Worm (Caenorhabditis elegans) whole organism, L1 larva: ENCODE measurements around the gene miz-1.

ENCODE experiments used
- C34B4.2 ChIP-seq: sonication (generic microtip); optimal IDR thresholded peaks from 2 replicates; lab custom pipeline; 2017; ENCODE audit warnings: mild to moderate bottlenecking, missing genetic modification characterization, missing compliant biosample characterization
- F16B12.6 ChIP-seq: fragments of 150-350 bp; optimal IDR thresholded peaks from 2 replicates; lab custom pipeline; 2014; ENCODE audit warnings: missing biosample characterization, missing genetic modification characterization
- alr-1 ChIP-seq: fragments of 200-800 bp; sonication (Bioruptor generic); optimal IDR thresholded peaks from 2 replicates; lab custom pipeline; 2018; ENCODE audit warnings: borderline replicate concordance, mild to moderate bottlenecking, missing genetic modification characterization, missing compliant biosample characterization
- ama-1 ChIP-seq: fragments of 150-350 bp; optimal IDR thresholded peaks from 2 replicates; lab custom pipeline; 2014
- blmp-1 ChIP-seq: fragments of 150-350 bp; optimal IDR thresholded peaks from 2 replicates; lab custom pipeline; 2014; ENCODE audit warnings: missing biosample characterization, missing genetic modification characterization
- ceh-8 ChIP-seq: fragments of 200-800 bp; sonication (Bioruptor generic); optimal IDR thresholded peaks from 2 replicates; lab custom pipeline; 2018; ENCODE audit warnings: mild to moderate bottlenecking, missing genetic modification characterization, moderate library complexity, missing compliant biosample characterization
- ceh-88 ChIP-seq: fragments of 200-800 bp; sonication (Bioruptor generic); IDR thresholded peaks from 2 replicates; pipeline ENCODE4 v1.3.6; 2022; ENCODE audit warnings: missing genetic modification characterization, missing compliant biosample characterization
- ceh-90 ChIP-seq: sonication (generic microtip); optimal IDR thresholded peaks from 2 replicates; lab custom pipeline; 2016; ENCODE audit warnings: missing genetic modification characterization, missing compliant biosample characterization
- efl-1 ChIP-seq, 4 experiments: fragments of 150-350 bp; optimal IDR thresholded peaks in 3 of 4; peaks in 1 of 4; 1 replicate in 1 of 4; 2 replicates in 3 of 4; lab custom pipeline; 2014; ENCODE audit warnings: missing biosample characterization in 2 of 4, missing genetic modification characterization in 2 of 4, missing genetic modification reagents in 2 of 4
- egl-13 ChIP-seq: sonication (generic microtip); optimal IDR thresholded peaks from 2 replicates; lab custom pipeline; 2016; ENCODE audit warnings: missing genotype, missing genetic modification reagents, missing genetic modification characterization, missing compliant biosample characterization
- elt-2 ChIP-seq: sonication (generic microtip); optimal IDR thresholded peaks from 2 replicates; lab custom pipeline; 2016; ENCODE audit warnings: missing genetic modification characterization, mild to moderate bottlenecking, inconsistent platforms, missing compliant biosample characterization, missing genetic modification reagents
- elt-3 ChIP-seq, 6 experiments: fragments of 150-350 bp in 1 of 6; sonication (generic microtip); optimal IDR thresholded peaks; 2 replicates each; lab custom pipeline; 2017 to 2018; ENCODE audit warnings: missing biosample characterization in 6 of 6, missing genetic modification characterization in 6 of 6, inconsistent platforms in 1 of 6
- fkh-8 ChIP-seq: sonication (generic microtip); optimal IDR thresholded peaks from 2 replicates; lab custom pipeline; 2016; ENCODE audit warnings: mild to moderate bottlenecking, missing genetic modification characterization, missing compliant biosample characterization
- fos-1 ChIP-seq: fragments of 150-350 bp; optimal IDR thresholded peaks from 2 replicates; lab custom pipeline; 2014; ENCODE audit warnings: missing biosample characterization, missing genetic modification characterization
- hpl-2 ChIP-seq: fragments of 150-350 bp; optimal IDR thresholded peaks from 2 replicates; lab custom pipeline; 2014; ENCODE audit warnings: missing biosample characterization, missing genetic modification reagents, missing genetic modification characterization
- irx-1 ChIP-seq: sonication (generic microtip); optimal IDR thresholded peaks from 2 replicates; lab custom pipeline; 2016; ENCODE audit warnings: missing genetic modification characterization, missing compliant biosample characterization
- isw-1 ChIP-seq: fragments of 200-800 bp; sonication (Bioruptor generic); IDR thresholded peaks from 2 replicates; pipeline ENCODE4 v1.3.6; 2022; ENCODE audit warnings: missing genetic modification characterization, missing compliant biosample characterization
- jun-1 ChIP-seq: fragments of 150-350 bp; optimal IDR thresholded peaks from 2 replicates; lab custom pipeline; 2014; ENCODE audit warnings: missing biosample characterization, missing genetic modification reagents, missing genetic modification characterization
- lin-13 ChIP-seq: fragments of 150-350 bp; optimal IDR thresholded peaks from 2 replicates; lab custom pipeline; 2014; ENCODE audit warnings: missing biosample characterization, missing genetic modification reagents, missing genetic modification characterization
- lin-14 ChIP-seq: fragments of 200-800 bp; sonication (Bioruptor generic); optimal IDR thresholded peaks from 2 replicates; lab custom pipeline; 2018; ENCODE audit warnings: mild to moderate bottlenecking, missing genetic modification characterization, moderate library complexity, missing compliant biosample characterization
- lin-39 ChIP-seq: fragments of 150-350 bp; optimal IDR thresholded peaks from 2 replicates; lab custom pipeline; 2014; ENCODE audit warnings: missing biosample characterization, missing genetic modification reagents, missing genetic modification characterization
- lir-3 ChIP-seq: sonication (generic microtip); optimal IDR thresholded peaks from 2 replicates; lab custom pipeline; 2016; ENCODE audit warnings: mild to moderate bottlenecking, missing genetic modification characterization, moderate library complexity, missing compliant biosample characterization; ENCODE audit not compliant: poor library complexity
- lsy-2 ChIP-seq, 2 experiments: fragments of 150-350 bp; optimal IDR thresholded peaks; 2 replicates each; lab custom pipeline; 2014; ENCODE audit warnings: missing biosample characterization in 2 of 2, missing genetic modification characterization in 2 of 2
- mdl-1 ChIP-seq, 2 experiments: fragments of 150-350 bp; optimal IDR thresholded peaks; 2 replicates each; lab custom pipeline; 2014 to 2017; ENCODE audit warnings: missing biosample characterization in 2 of 2, missing genetic modification characterization in 2 of 2, inconsistent platforms in 1 of 2
- mep-1 ChIP-seq: fragments of 150-350 bp; optimal IDR thresholded peaks from 2 replicates; lab custom pipeline; 2014; ENCODE audit warnings: missing biosample characterization, missing genetic modification characterization
- nhr-11 ChIP-seq: fragments of 150-350 bp; optimal IDR thresholded peaks from 2 replicates; lab custom pipeline; 2014; ENCODE audit warnings: missing biosample characterization, missing genetic modification characterization
- nhr-19 ChIP-seq: fragments of 200-800 bp; sonication (Bioruptor generic); conservative IDR thresholded peaks from 2 replicates; pipeline ENCODE4 v1.3.6; 2022; ENCODE audit warnings: missing genetic modification characterization, missing compliant biosample characterization
- nhr-20 ChIP-seq: sonication (generic microtip); optimal IDR thresholded peaks from 2 replicates; lab custom pipeline; 2016; ENCODE audit warnings: mild to moderate bottlenecking, missing genetic modification characterization, missing compliant biosample characterization
- nhr-237 ChIP-seq: fragments of 150-350 bp; optimal IDR thresholded peaks from 2 replicates; lab custom pipeline; 2014; ENCODE audit warnings: missing biosample characterization, missing genetic modification characterization
- nhr-71 ChIP-seq: sonication (generic microtip); optimal IDR thresholded peaks from 2 replicates; lab custom pipeline; 2016; ENCODE audit warnings: mild to moderate bottlenecking, missing genetic modification characterization, moderate library complexity, missing compliant biosample characterization
- nhr-76 ChIP-seq: sonication (generic microtip); optimal IDR thresholded peaks from 2 replicates; lab custom pipeline; 2017; ENCODE audit warnings: missing biosample characterization, missing genetic modification characterization
- nhr-84 ChIP-seq: sonication (generic microtip); optimal IDR thresholded peaks from 2 replicates; lab custom pipeline; 2017; ENCODE audit warnings: missing biosample characterization, missing genetic modification characterization
- nhr-85 ChIP-seq: sonication (generic microtip); peaks from one replicate; lab custom pipeline; 2016; ENCODE audit warnings: missing genetic modification characterization, inconsistent platforms, missing compliant biosample characterization
- nhr-90 ChIP-seq: sonication (generic microtip); optimal IDR thresholded peaks from 2 replicates; lab custom pipeline; 2016; ENCODE audit warnings: mild to moderate bottlenecking, missing genetic modification characterization, missing compliant biosample characterization; ENCODE audit not compliant: poor library complexity
- pax-3 ChIP-seq: fragments of 200-800 bp; sonication (Bioruptor generic); optimal IDR thresholded peaks from 2 replicates; lab custom pipeline; 2018; ENCODE audit warnings: mild to moderate bottlenecking, missing genetic modification characterization, moderate library complexity, missing compliant biosample characterization
- pqm-1 ChIP-seq: sonication (generic microtip); optimal IDR thresholded peaks from 3 replicates; lab custom pipeline; 2017; ENCODE audit warnings: missing biosample characterization, missing genetic modification characterization
- snu-23 ChIP-seq: sonication (generic microtip); optimal IDR thresholded peaks from 2 replicates; lab custom pipeline; 2016; ENCODE audit warnings: missing genetic modification characterization, missing compliant biosample characterization
- tbx-2 ChIP-seq: sonication (generic microtip); optimal IDR thresholded peaks from 2 replicates; lab custom pipeline; 2016; ENCODE audit warnings: missing genetic modification characterization, missing compliant biosample characterization
- tlp-1 ChIP-seq: fragments of 150-350 bp; optimal IDR thresholded peaks from 2 replicates; lab custom pipeline; 2014; ENCODE audit warnings: missing biosample characterization, missing genetic modification characterization
- unc-130 ChIP-seq: fragments of 150-350 bp; optimal IDR thresholded peaks from 2 replicates; lab custom pipeline; 2017; ENCODE audit warnings: missing biosample characterization, missing genetic modification characterization, inconsistent platforms
- unc-30 ChIP-seq: sonication (generic microtip); optimal IDR thresholded peaks from 2 replicates; lab custom pipeline; 2017; ENCODE audit warnings: missing biosample characterization, missing genetic modification characterization
- unc-98 ChIP-seq: fragments of 200-800 bp; sonication (Bioruptor generic); IDR thresholded peaks from 2 replicates; pipeline ENCODE4 v1.3.6; 2022; ENCODE audit warnings: missing genetic modification characterization, missing compliant biosample characterization
- vab-15 ChIP-seq: sonication (generic microtip); optimal IDR thresholded peaks from 2 replicates; lab custom pipeline; 2017; ENCODE audit warnings: missing genotype, mild to moderate bottlenecking, missing genetic modification characterization, missing compliant biosample characterization
- zip-4 ChIP-seq: fragments of 200-800 bp; sonication (Bioruptor generic); optimal IDR thresholded peaks from 2 replicates; lab custom pipeline; 2018; ENCODE audit warnings: mild to moderate bottlenecking, missing genetic modification characterization, moderate library complexity, missing compliant biosample characterization
- ztf-4 ChIP-seq: fragments of 150-350 bp; optimal IDR thresholded peaks from 2 replicates; lab custom pipeline; 2014; ENCODE audit warnings: missing biosample characterization, missing genetic modification characterization

Gene miz-1

ce11 chrIV:10854042-10854441 is 41.8 kb downstream of the miz-1 start:
- TF ChIP-seq irx-1, result no peak
- no peak for TF ChIP-seq efl-1 (optimal IDR thresholded peaks at IDR 0.05; lab: Kevin White, UChicago)
- peak in 1 of 2 experiments; percentile 69 for TF ChIP-seq efl-1 (GFP tag; optimal IDR thresholded peaks at IDR 0.05 in 1 of 2; lab: Kevin White, UChicago)

ce11 chrIV:10855049-10855448 is 42.9 kb downstream of the miz-1 start, which contains the start of gene T11G6.3:
T11G6.3 (minus strand) TSS chrIV:10855237.
- TF ChIP-seq elt-3 (tag; optimal IDR thresholded peaks at IDR 0.05; lab: Kevin White, UChicago) (peak in 2 of 6 experiments; percentile 2 to 19), nhr-11 (no peak), blmp-1 (tag; lab: Kevin White, UChicago) (peak; percentile 34), nhr-85 (tag; lab: Kevin White, UChicago) (peak; percentile 66), ceh-88 (GFP tag; lab: Robert Waterston, UW) (no peak), nhr-84 (tag; lab: Kevin White, UChicago) (no peak), efl-1 (optimal IDR thresholded peaks at IDR 0.05; lab: Kevin White, UChicago) (no peak), efl-1 (GFP tag; optimal IDR thresholded peaks at IDR 0.05 in 1 of 2; lab: Kevin White, UChicago) (no peak), unc-130 (tag; lab: Kevin White, UChicago) (no peak), nhr-20 (tag; lab: Kevin White, UChicago) (peak; percentile 19), lin-13 (GFP tag; lab: Kevin White, UChicago) (no peak), ceh-90 (tag; lab: Kevin White, UChicago) (no peak), lin-39 (no peak), zip-4 (GFP tag; lab: Kevin White, UChicago) (no peak), lin-14 (GFP tag; lab: Kevin White, UChicago) (peak; percentile 41), elt-2 (tag; lab: Kevin White, UChicago) (no peak), isw-1 (GFP tag; lab: Robert Waterston, UW) (no peak), tbx-2 (tag; lab: Kevin White, UChicago) (peak; percentile 17), nhr-71 (tag; lab: Kevin White, UChicago) (peak; percentile 4), fos-1 (tag; lab: Kevin White, UChicago) (no peak), vab-15 (tag; lab: Kevin White, UChicago) (no peak), lsy-2 (tag; optimal IDR thresholded peaks at IDR 0.05; lab: Kevin White, UChicago) (peak in 1 of 2 experiments; percentile 7), snu-23 (GFP tag; lab: Kevin White, UChicago) (peak; percentile 19), pax-3 (tag; lab: Kevin White, UChicago) (no peak)
- TF ChIP-seq, all 84 proteins: peak for 9

- no peak for TF ChIP-seq C34B4.2 (tag; lab: Kevin White, UChicago)
These were observed 43.7 kb downstream of the miz-1 start for ce11 chrIV:10855946-10856345.

DNA sequence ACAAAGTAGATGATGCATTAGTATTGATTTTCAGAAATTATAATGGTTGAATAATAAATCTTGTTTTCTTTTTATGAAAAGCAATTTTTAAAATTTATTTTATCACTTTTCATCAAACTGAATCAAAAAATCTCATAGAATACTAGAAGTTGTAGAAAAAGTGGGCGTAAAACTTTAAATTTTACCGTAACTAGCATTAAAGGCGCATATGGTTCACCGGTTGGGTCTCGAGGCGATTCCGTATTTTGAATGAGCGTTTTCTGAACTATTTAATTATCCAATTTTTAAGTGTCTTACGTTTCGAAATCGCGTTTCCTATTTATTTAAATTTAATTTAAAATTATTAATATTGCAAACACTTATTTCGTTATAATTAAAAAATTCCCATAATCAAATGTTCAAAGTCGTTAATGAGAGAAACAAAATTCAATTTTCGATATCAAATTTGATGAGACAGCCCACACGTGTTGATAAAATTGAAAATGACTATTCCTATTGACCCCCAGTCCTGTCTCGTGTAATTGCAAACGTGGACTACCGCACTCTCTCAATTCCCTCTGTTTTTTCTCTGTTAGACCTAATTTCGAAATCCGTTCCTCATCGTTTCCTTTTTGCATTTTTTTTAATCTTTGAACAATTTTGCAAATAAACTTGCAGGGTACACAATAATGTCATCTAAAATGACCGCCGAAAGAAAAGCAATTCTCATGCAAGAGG is 46.3 kb downstream of the miz-1 start, which contains the start of the genes T11G6.2 and hars-1:
T11G6.2 (minus strand) TSS at position 197 of the 717 bp plus-strand sequence.
hars-1 (plus strand) TSS at position 658 of the 717 bp plus-strand sequence.
- TF ChIP-seq lir-3 (tag; lab: Kevin White, UChicago) (no peak), fos-1 (tag; lab: Kevin White, UChicago) (no peak), alr-1 (tag; lab: Kevin White, UChicago) (no peak), ceh-8 (no peak), ztf-4 (tag; lab: Kevin White, UChicago) (no peak), nhr-19 (no peak), nhr-76 (no peak), tlp-1 (tag; lab: Kevin White, UChicago) (no peak), mep-1 (tag; lab: Kevin White, UChicago) (peak; percentile 2), irx-1 (no peak), nhr-237 (tag; lab: Kevin White, UChicago) (no peak), lin-14 (GFP tag; lab: Kevin White, UChicago) (peak; percentile 56), ama-1 (lab: Kevin White, UChicago) (no peak), egl-13 (tag; lab: Kevin White, UChicago) (no peak), nhr-90 (no peak), lin-13 (GFP tag; lab: Kevin White, UChicago) (no peak), snu-23 (GFP tag; lab: Kevin White, UChicago) (peak; percentile 29), mdl-1 (tag; optimal IDR thresholded peaks at IDR 0.05; lab: Kevin White, UChicago) (peak in 1 of 2 experiments; percentile 61), fkh-8 (tag; lab: Kevin White, UChicago) (no peak), unc-98 (GFP tag; lab: Robert Waterston, UW) (no peak), unc-30 (tag; lab: Kevin White, UChicago) (no peak), hpl-2 (no peak), ceh-90 (tag; lab: Kevin White, UChicago) (no peak), ceh-88 (GFP tag; lab: Robert Waterston, UW) (no peak), tbx-2 (tag; lab: Kevin White, UChicago) (no peak), pqm-1 (no peak), jun-1 (no peak), F16B12.6 (tag; lab: Kevin White, UChicago) (no peak)
